Fruit fly (Drosophila melanogaster): ENCODE results near the gene CG12420.

CG12420 gene

DNA sequence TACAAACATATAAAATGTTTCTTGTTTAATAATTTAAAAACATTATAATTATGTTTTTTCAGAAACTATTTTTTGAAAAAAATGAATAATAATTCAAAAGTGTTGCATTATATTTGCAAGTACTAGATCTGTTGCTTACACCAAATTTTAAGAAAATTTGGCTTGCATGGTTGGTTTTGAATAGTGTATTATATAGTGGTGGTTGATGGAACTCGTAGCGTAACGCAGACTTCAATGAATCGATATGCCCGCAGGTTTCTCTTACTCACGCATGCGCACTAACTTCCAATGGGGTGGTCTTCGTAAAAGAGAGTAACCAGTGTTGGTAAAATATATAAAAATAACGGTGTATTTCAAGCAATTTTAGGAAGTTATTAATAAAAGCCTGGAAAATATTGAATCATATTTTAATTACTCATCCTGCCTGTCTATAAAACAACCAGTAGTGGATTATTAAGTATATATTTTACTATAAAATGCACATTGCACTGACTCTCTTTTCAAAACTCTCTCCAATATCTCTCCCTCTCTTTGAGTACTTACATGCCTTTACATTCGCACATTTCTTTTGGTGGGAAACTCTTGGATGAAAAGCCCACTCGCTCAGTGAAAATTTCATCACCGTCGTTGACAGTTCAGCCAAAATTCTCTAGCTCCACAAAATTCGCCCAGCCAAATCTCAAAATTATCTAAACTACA is 32.3 kb upstream of the CG12420 start, which contains the start of gene Syn:
Gene Syn, plus strand, starts transcription at position 606 of the 699 bp plus-strand sequence.
- no peak for TF ChIP-seq ss (GFP tag; optimal IDR thresholded peaks at IDR 0.05)
- peak; percentile 4 for TF ChIP-seq CG32006 (GFP tag; optimal IDR thresholded peaks at IDR 0.05)
- TF ChIP-seq Eip78C (GFP tag) = peak; percentile 48
- TF ChIP-seq Sox14 (GFP tag; optimal IDR thresholded peaks at IDR 0.05) = no peak
- no peak for TF ChIP-seq CG8119 (GFP tag; IDR thresholded peaks at IDR 0.05)
- peak; percentile 37 for TF ChIP-seq Hr4 (GFP tag; optimal IDR thresholded peaks at IDR 0.05)

DNA sequence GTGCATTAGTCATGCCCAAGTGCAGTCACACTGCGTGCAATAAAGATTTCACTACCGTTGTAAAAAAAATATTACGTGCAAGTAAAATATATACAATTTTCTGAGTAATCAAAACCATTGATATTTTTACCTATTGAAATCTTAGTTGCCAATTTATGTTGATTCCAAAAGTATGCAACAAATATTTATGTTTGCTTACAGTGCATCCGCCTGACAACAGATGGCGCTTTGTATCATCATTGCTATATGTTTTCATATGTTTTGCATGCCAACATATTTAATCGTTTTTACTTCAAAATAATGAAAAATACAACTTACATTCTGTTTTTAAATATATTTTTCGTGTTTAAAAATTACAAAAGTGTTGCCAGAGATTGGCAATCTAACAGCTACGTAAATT is 18.9 kb upstream of the CG12420 start:
- TF ChIP-seq topi (GFP tag; optimal IDR thresholded peaks at IDR 0.05) (peak; percentile 30), CG10669 (GFP tag; optimal IDR thresholded peaks at IDR 0.05) (no peak), CG1621 (tag; optimal IDR thresholded peaks at IDR 0.05) (no peak), fd59A (GFP tag; optimal IDR thresholded peaks at IDR 0.05) (no peak), cyc (GFP tag; optimal IDR thresholded peaks at IDR 0.05) (peak; percentile 16), esn (GFP tag; optimal IDR thresholded peaks at IDR 0.05) (peak; percentile 17), Hr4 (GFP tag; optimal IDR thresholded peaks at IDR 0.05) (peak; percentile 4), lz (GFP tag; optimal IDR thresholded peaks at IDR 0.05) (peak; percentile 23), CG11762 (GFP tag; optimal IDR thresholded peaks at IDR 0.05; ENCODE audit: insufficient read depth) (no peak), CG3919 (GFP tag; optimal IDR thresholded peaks at IDR 0.05) (peak; percentile 24), Hr38 (GFP tag; optimal IDR thresholded peaks at IDR 0.05) (no peak), Blimp-1 (GFP tag; optimal IDR thresholded peaks at IDR 0.05) (no peak), Hr39 (GFP tag; optimal IDR thresholded peaks at IDR 0.05) (peak; percentile 2), CG15336 (GFP tag; IDR thresholded peaks at IDR 0.05) (no peak), OdsH (GFP tag; optimal IDR thresholded peaks at IDR 0.05) (no peak), pdm3 (GFP tag; optimal IDR thresholded peaks at IDR 0.05) (no peak), CG6163 (GFP tag; IDR thresholded peaks at IDR 0.05) (no peak), CG6808 (GFP tag; optimal IDR thresholded peaks at IDR 0.05) (no peak), CG8632 (GFP tag; optimal IDR thresholded peaks at IDR 0.05) (no peak), CG6854 (GFP tag; optimal IDR thresholded peaks at IDR 0.05) (no peak), fkh (GFP tag; optimal IDR thresholded peaks at IDR 0.05) (peak; percentile 13), Lpt (GFP tag; optimal IDR thresholded peaks at IDR 0.05) (no peak), CG32006 (GFP tag; optimal IDR thresholded peaks at IDR 0.05) (peak; percentile 14), acj6 (GFP tag; optimal IDR thresholded peaks at IDR 0.05) (no peak), net (GFP tag; optimal IDR thresholded peaks at IDR 0.05) (no peak), CG8319 (GFP tag; optimal IDR thresholded peaks at IDR 0.05) (no peak), CG34406 (GFP tag; optimal IDR thresholded peaks at IDR 0.05) (no peak), CG8119 (GFP tag; IDR thresholded peaks at IDR 0.05) (no peak), CG10631 (GFP tag; optimal IDR thresholded peaks at IDR 0.05) (no peak), dsx (GFP tag; optimal IDR thresholded peaks at IDR 0.05; ENCODE audit: poor library complexity, severe bottlenecking) (no peak), Eip78C (GFP tag) (peak; percentile 74), svp (GFP tag) (no peak), CG7368 (GFP tag; optimal IDR thresholded peaks at IDR 0.05) (no peak), Met (GFP tag; optimal IDR thresholded peaks at IDR 0.05) (peak; percentile 30), eg (GFP tag; IDR thresholded peaks at IDR 0.05) (no peak), CG31627 (GFP tag; optimal IDR thresholded peaks at IDR 0.05) (peak; percentile 28), Sox14 (GFP tag; optimal IDR thresholded peaks at IDR 0.05) (no peak), CG11902 (GFP tag; optimal IDR thresholded peaks at IDR 0.05) (no peak), CG3032 (tag; optimal IDR thresholded peaks at IDR 0.05) (no peak), Eip75B (GFP tag; optimal IDR thresholded peaks at IDR 0.05) (no peak), ss (GFP tag; optimal IDR thresholded peaks at IDR 0.05) (no peak), Gug (GFP tag; IDR thresholded peaks at IDR 0.05) (no peak), CG4318 (GFP tag; optimal IDR thresholded peaks at IDR 0.05) (no peak), dac (GFP tag; optimal IDR thresholded peaks at IDR 0.05) (no peak)

Measured in whole organism, prepupa.